Worm (Caenorhabditis elegans) whole organism, early embryonic: ENCODE measurements around the gene C01G12.3.
A peak's percentile ranks its signal among the peaks of the same experiment; 100 is the strongest.

ENCODE experiments used
- B0310.2 ChIP-seq: sonication (generic microtip); optimal IDR thresholded peaks from 2 replicates; lab custom pipeline; 2016; ENCODE audit warnings: mild to moderate bottlenecking, missing genetic modification characterization, missing compliant biosample characterization
- F13C5.2 ChIP-seq: sonication (generic microtip); optimal IDR thresholded peaks from 2 replicates; lab custom pipeline; 2017; ENCODE audit warnings: mild to moderate bottlenecking, missing genetic modification characterization, inconsistent platforms, missing compliant biosample characterization
- aly-1 ChIP-seq: sonication (generic microtip); optimal IDR thresholded peaks from 2 replicates; lab custom pipeline; 2016; ENCODE audit warnings: missing genetic modification characterization, missing compliant biosample characterization
- ama-1 ChIP-seq: fragments of 150-350 bp; optimal IDR thresholded peaks from 2 replicates; lab custom pipeline; 2014
- ceh-13 ChIP-seq: fragments of 200-800 bp; sonication (Bioruptor generic); optimal IDR thresholded peaks from 2 replicates; lab custom pipeline; 2018; ENCODE audit warnings: mild to moderate bottlenecking, missing genetic modification characterization, missing compliant biosample characterization
- ceh-36 ChIP-seq: sonication (generic microtip); optimal IDR thresholded peaks from 2 replicates; lab custom pipeline; 2016; ENCODE audit warnings: missing genetic modification characterization, inconsistent platforms, missing compliant biosample characterization
- ets-7 ChIP-seq: sonication (generic microtip); optimal IDR thresholded peaks from 2 replicates; lab custom pipeline; 2016; ENCODE audit warnings: missing genotype, missing genetic modification characterization, missing compliant biosample characterization
- flt-1 ChIP-seq: fragments of 200-800 bp; sonication (Bioruptor generic); IDR thresholded peaks from 2 replicates; pipeline ENCODE4 v1.3.6; 2022; ENCODE audit warnings: missing genetic modification characterization, missing compliant biosample characterization
- hmbx-1 ChIP-seq: sonication (generic microtip); optimal IDR thresholded peaks from 2 replicates; lab custom pipeline; 2016; ENCODE audit warnings: mild to moderate bottlenecking, missing genetic modification characterization, missing compliant biosample characterization
- hmg-4 ChIP-seq: fragments of 200-800 bp; sonication (Bioruptor generic); optimal IDR thresholded peaks from 2 replicates; lab custom pipeline; 2018; ENCODE audit warnings: mild to moderate bottlenecking, missing genetic modification characterization, missing compliant biosample characterization
- hnd-1 ChIP-seq: sonication (generic microtip); optimal IDR thresholded peaks from 2 replicates; lab custom pipeline; 2016; ENCODE audit warnings: missing genetic modification characterization, missing compliant biosample characterization
- pes-1 ChIP-seq: fragments of 200-800 bp; sonication (Bioruptor generic); IDR thresholded peaks from 2 replicates; pipeline ENCODE4 v1.3.6; 2022; ENCODE audit warnings: missing genetic modification reagents, missing genetic modification characterization, missing compliant biosample characterization
- scrt-1 ChIP-seq: fragments of 200-800 bp; sonication (Bioruptor generic); IDR thresholded peaks from 2 replicates; pipeline ENCODE4 v1.3.6; 2022; ENCODE audit warnings: missing genetic modification characterization, missing compliant biosample characterization
- sea-1 ChIP-seq: fragments of 200-800 bp; sonication (Bioruptor generic); conservative IDR thresholded peaks from 2 replicates; pipeline ENCODE4 v1.3.6; 2022; ENCODE audit warnings: missing genetic modification characterization, missing compliant biosample characterization
- tbx-11 ChIP-seq: fragments of 200-800 bp; sonication (Bioruptor generic); IDR thresholded peaks from 2 replicates; pipeline ENCODE4 v1.3.6; 2022; ENCODE audit warnings: missing genetic modification characterization, missing compliant biosample characterization
- tbx-37 ChIP-seq: fragments of 200-800 bp; sonication (Bioruptor generic); conservative IDR thresholded peaks from 2 replicates; pipeline ENCODE4 v1.3.6; 2022; ENCODE audit warnings: missing genetic modification reagents, missing genetic modification characterization, missing compliant biosample characterization
- tra-4 ChIP-seq: sonication (generic microtip); optimal IDR thresholded peaks from 2 replicates; lab custom pipeline; 2017; ENCODE audit warnings: missing genetic modification characterization, missing compliant biosample characterization

C01G12.3 gene

ce11 chrII:14618158-14618557 lies 36.1 kb upstream of the C01G12.3 start:
- no peak for TF ChIP-seq sea-1 (GFP tag; lab: Robert Waterston, UW)
- no peak for TF ChIP-seq ets-7 (tag; lab: Kevin White, UChicago)
- no peak for TF ChIP-seq tra-4 (tag; lab: Kevin White, UChicago)
- no peak for TF ChIP-seq hnd-1 (tag; lab: Kevin White, UChicago)
- TF ChIP-seq F13C5.2, result no peak
- no peak for TF ChIP-seq scrt-1
- TF ChIP-seq tbx-11 (GFP tag; lab: Robert Waterston, UW), result no peak
- TF ChIP-seq pes-1 (GFP tag; lab: Robert Waterston, UW), result no peak
- TF ChIP-seq hmg-4 (GFP tag; lab: Kevin White, UChicago), result no peak
- TF ChIP-seq hmbx-1 (tag; lab: Kevin White, UChicago), result no peak
- no peak for TF ChIP-seq B0310.2 (tag; lab: Kevin White, UChicago)
- TF ChIP-seq ceh-13 (GFP tag; lab: Kevin White, UChicago), result no peak
- TF ChIP-seq aly-1 (tag; lab: Kevin White, UChicago), result no peak
- TF ChIP-seq tbx-37 (GFP tag; lab: Robert Waterston, UW), result no peak

- TF ChIP-seq pes-1 (GFP tag; lab: Robert Waterston, UW) (0 out of 2 replicates have a peak, but pooled peaks have one; percentile 25), tbx-37 (GFP tag; lab: Robert Waterston, UW) (no peak)
Measured at ce11 chrII:14616927-14617326, 34.8 kb upstream of the C01G12.3 start.

- TF ChIP-seq hmbx-1 (tag; lab: Kevin White, UChicago) (no peak), pes-1 (GFP tag; lab: Robert Waterston, UW) (no peak), tbx-37 (GFP tag; lab: Robert Waterston, UW) (no peak), ama-1 (lab: Kevin White, UChicago) (no peak), ceh-36 (tag; lab: Kevin White, UChicago) (no peak)
Measured at ce11 chrII:14616402-14616801, 34.3 kb upstream of the C01G12.3 start.

- TF ChIP-seq tbx-11 (GFP tag; lab: Robert Waterston, UW) (no peak), pes-1 (GFP tag; lab: Robert Waterston, UW) (no peak), F13C5.2 (no peak)
Measured at ce11 chrII:14615735-14616134, 33.6 kb upstream of the C01G12.3 start, which contains the start of gene mltn-9. mltn-9 (plus strand) TSS chrII:14616035.

ce11 chrII:14611307-14611706 lies 29.2 kb upstream of the C01G12.3 start:
- TF ChIP-seq scrt-1, result no peak
- no peak for TF ChIP-seq hnd-1 (tag; lab: Kevin White, UChicago)
- TF ChIP-seq ets-7 (tag; lab: Kevin White, UChicago), result no peak
- no peak for TF ChIP-seq ama-1 (lab: Kevin White, UChicago)
- no peak for TF ChIP-seq flt-1 (GFP tag; lab: Robert Waterston, UW)
- TF ChIP-seq ceh-36 (tag; lab: Kevin White, UChicago), result no peak
- TF ChIP-seq tbx-11 (GFP tag; lab: Robert Waterston, UW), result no peak
- TF ChIP-seq hmg-4 (GFP tag; lab: Kevin White, UChicago), result no peak
- TF ChIP-seq hmbx-1 (tag; lab: Kevin White, UChicago), result no peak
- TF ChIP-seq ceh-13 (GFP tag; lab: Kevin White, UChicago), result no peak
- TF ChIP-seq tra-4 (tag; lab: Kevin White, UChicago), result no peak
- no peak for TF ChIP-seq sea-1 (GFP tag; lab: Robert Waterston, UW)
- TF ChIP-seq pes-1 (GFP tag; lab: Robert Waterston, UW), result no peak

- no peak for TF ChIP-seq scrt-1
- no peak for TF ChIP-seq ceh-13 (GFP tag; lab: Kevin White, UChicago)
- TF ChIP-seq aly-1 (tag; lab: Kevin White, UChicago), result no peak
- TF ChIP-seq ama-1 (lab: Kevin White, UChicago), result no peak
Measured at ce11 chrII:14610492-14611142, 28.5 kb upstream of the C01G12.3 start.

- TF ChIP-seq F13C5.2 (no peak), flt-1 (GFP tag; lab: Robert Waterston, UW) (no peak), B0310.2 (tag; lab: Kevin White, UChicago) (no peak), scrt-1 (no peak), ceh-36 (tag; lab: Kevin White, UChicago) (no peak), ets-7 (tag; lab: Kevin White, UChicago) (no peak), pes-1 (GFP tag; lab: Robert Waterston, UW) (no peak), tbx-37 (GFP tag; lab: Robert Waterston, UW) (no peak), aly-1 (tag; lab: Kevin White, UChicago) (no peak), hnd-1 (tag; lab: Kevin White, UChicago) (no peak), tra-4 (tag; lab: Kevin White, UChicago) (no peak), ceh-13 (GFP tag; lab: Kevin White, UChicago) (no peak), hmbx-1 (tag; lab: Kevin White, UChicago) (no peak), hmg-4 (GFP tag; lab: Kevin White, UChicago) (no peak), sea-1 (GFP tag; lab: Robert Waterston, UW) (no peak), tbx-11 (GFP tag; lab: Robert Waterston, UW) (no peak), ama-1 (lab: Kevin White, UChicago) (no peak)
Measured at ce11 chrII:14609297-14609937, 27.3 kb upstream of the C01G12.3 start.
